Worm (Caenorhabditis elegans) whole organism, young adult: Measurements from ENCODE around the gene F58A4.2.

ENCODE experiments used
- F49E8.2 ChIP-seq: sonication (generic microtip); optimal IDR thresholded peaks from 3 replicates; lab custom pipeline; 2017; ENCODE audit warnings: missing genetic modification characterization, mild to moderate bottlenecking, missing compliant biosample characterization, antibody characterized with exemption, moderate library complexity; ENCODE audit not compliant: insufficient read depth
- pha-4 ChIP-seq: fragments of 150-350 bp; sonication (generic microtip); optimal IDR thresholded peaks from 2 replicates; lab custom pipeline; 2014; ENCODE audit warnings: missing biosample characterization, missing genetic modification reagents, missing genetic modification characterization

ce11 chrIII:9637016-9637415, 36.5 kb upstream of the F58A4.2 start, which contains the start of gene gei-13:
- TF ChIP-seq pha-4 (tag; lab: Kevin White, UChicago) (no peak), F49E8.2 (tag; lab: Kevin White, UChicago) (no peak)
